Fruit fly (Drosophila melanogaster): ENCODE measurements around the gene MtnF.

Gene MtnF

dm6 chr3R:24654770-24655322 is 19.9 kb upstream of the MtnF start, which contains the start of the genes CG31125 and CG6695:
TSS of gene CG31125 (minus strand) at chr3R:24654820.
TSS of gene CG6695 (plus strand) at chr3R:24655160.
- TF ChIP-seq fru (GFP tag; optimal IDR thresholded peaks at IDR 0.05) (no peak), sv (GFP tag; optimal IDR thresholded peaks at IDR 0.05) (peak; percentile 58), OdsH (GFP tag; optimal IDR thresholded peaks at IDR 0.05) (peak; percentile 40), ey (GFP tag; optimal IDR thresholded peaks at IDR 0.05) (peak; percentile 50), Hr83 (GFP tag; optimal IDR thresholded peaks at IDR 0.05; ENCODE audit: poor library complexity, severe bottlenecking) (peak; percentile 75), psq (GFP tag; optimal IDR thresholded peaks at IDR 0.05) (peak; percentile 47), HLH106 (tag; optimal IDR thresholded peaks at IDR 0.05) (peak; percentile 61), Sp1 (GFP tag; optimal IDR thresholded peaks at IDR 0.05) (no peak)

- TF ChIP-seq CrebA (GFP tag; optimal IDR thresholded peaks at IDR 0.05; ENCODE audit: borderline replicate concordance): no peak
- no peak for TF ChIP-seq foxo (GFP tag; optimal IDR thresholded peaks at IDR 0.05)
- no peak for TF ChIP-seq CG32264 (GFP tag; optimal IDR thresholded peaks at IDR 0.05)
- TF ChIP-seq dl (GFP tag; optimal IDR thresholded peaks at IDR 0.05; ENCODE audit: insufficient read depth in 1 of 2, partially characterized antibody in 2 of 2): no peak
- no peak for TF ChIP-seq Rel (GFP tag; optimal IDR thresholded peaks at IDR 0.05)
- no peak for TF ChIP-seq Rel (tag; optimal IDR thresholded peaks at IDR 0.05)
- TF ChIP-seq fru (GFP tag; optimal IDR thresholded peaks at IDR 0.05): no peak
- TF ChIP-seq brk (GFP tag; optimal IDR thresholded peaks at IDR 0.05): no peak
- no peak for TF ChIP-seq Abd-B (GFP tag; optimal IDR thresholded peaks at IDR 0.05)
- peak; percentile 94 for TF ChIP-seq psq (GFP tag; optimal IDR thresholded peaks at IDR 0.05)
- no peak for TF ChIP-seq Vsx2 (GFP tag; optimal IDR thresholded peaks at IDR 0.05; ENCODE audit: partially characterized antibody)
- peak; percentile 38 for TF ChIP-seq rgr (GFP tag; optimal IDR thresholded peaks at IDR 0.05)
- TF ChIP-seq woc (GFP tag; optimal IDR thresholded peaks at IDR 0.05): no peak
- TF ChIP-seq tai (GFP tag; optimal IDR thresholded peaks at IDR 0.05): no peak
- no peak for TF ChIP-seq N (GFP tag; optimal IDR thresholded peaks at IDR 0.05)
- no peak for TF ChIP-seq h (GFP tag; optimal IDR thresholded peaks at IDR 0.05)
- peak; percentile 15 for TF ChIP-seq ey (GFP tag; optimal IDR thresholded peaks at IDR 0.05)
- peak; percentile 32 for TF ChIP-seq HLH106 (tag; optimal IDR thresholded peaks at IDR 0.05)
- no peak for TF ChIP-seq Dfd (GFP tag; optimal IDR thresholded peaks at IDR 0.05)
- no peak for TF ChIP-seq Hr83 (GFP tag; optimal IDR thresholded peaks at IDR 0.05; ENCODE audit: poor library complexity, severe bottlenecking)
- no peak for TF ChIP-seq Jra (GFP tag; optimal IDR thresholded peaks at IDR 0.05)
- no peak for TF ChIP-seq CG9705 (GFP tag; optimal IDR thresholded peaks at IDR 0.05)
- TF ChIP-seq Dif (GFP tag; optimal IDR thresholded peaks at IDR 0.05; ENCODE audit: partially characterized antibody): peak; percentile 56
- peak; percentile 31 for TF ChIP-seq Sp1 (GFP tag; optimal IDR thresholded peaks at IDR 0.05)
- peak; percentile 43 for TF ChIP-seq OdsH (GFP tag; optimal IDR thresholded peaks at IDR 0.05)
These were observed 16.1 kb upstream of the MtnF start for dm6 chr3R:24651044-24651459.

dm6 chr3R:24649923-24650322 is 15.0 kb upstream of the MtnF start, which contains the start of the genes puf and ash2:
TSS of gene puf (minus strand) at chr3R:24650043.
TSS of gene ash2 (plus strand) at chr3R:24650125.
- TF ChIP-seq CG32264 (GFP tag; optimal IDR thresholded peaks at IDR 0.05) (no peak), Dif (GFP tag; optimal IDR thresholded peaks at IDR 0.05; ENCODE audit: partially characterized antibody) (peak; percentile 25)

- TF ChIP-seq Hr78 (GFP tag; optimal IDR thresholded peaks at IDR 0.05) (no peak), woc (GFP tag; optimal IDR thresholded peaks at IDR 0.05) (no peak), ey (GFP tag; optimal IDR thresholded peaks at IDR 0.05) (no peak), sv (GFP tag; optimal IDR thresholded peaks at IDR 0.05) (no peak), Jra (GFP tag; optimal IDR thresholded peaks at IDR 0.05) (no peak), jim (GFP tag; optimal IDR thresholded peaks at IDR 0.05) (no peak), Abd-B (GFP tag; optimal IDR thresholded peaks at IDR 0.05) (no peak), rgr (GFP tag; optimal IDR thresholded peaks at IDR 0.05) (no peak), dsf (GFP tag; optimal IDR thresholded peaks at IDR 0.05; ENCODE audit: borderline replicate concordance) (no peak), dl (GFP tag; optimal IDR thresholded peaks at IDR 0.05; ENCODE audit: insufficient read depth in 1 of 2, partially characterized antibody in 2 of 2) (no peak), CrebA (GFP tag; optimal IDR thresholded peaks at IDR 0.05; ENCODE audit: borderline replicate concordance) (no peak), CG32264 (GFP tag; optimal IDR thresholded peaks at IDR 0.05) (no peak), h (GFP tag; optimal IDR thresholded peaks at IDR 0.05) (no peak), Hr83 (GFP tag; optimal IDR thresholded peaks at IDR 0.05; ENCODE audit: poor library complexity, severe bottlenecking) (no peak), psq (GFP tag; optimal IDR thresholded peaks at IDR 0.05) (no peak), Sp1 (GFP tag; optimal IDR thresholded peaks at IDR 0.05) (no peak), Rel (GFP tag; optimal IDR thresholded peaks at IDR 0.05) (no peak), Rel (tag; optimal IDR thresholded peaks at IDR 0.05) (no peak), N (GFP tag; optimal IDR thresholded peaks at IDR 0.05) (no peak), GATAd (GFP tag; optimal IDR thresholded peaks at IDR 0.05) (no peak)
These were observed 653 bp downstream of the MtnF start for dm6 chr3R:24634312-24634711.

All from whole organism, wandering third instar larva.